Worm (Caenorhabditis elegans): Measurements from ENCODE around the gene ZC376.8.

Gene ZC376.8

ce11 chrV:14136152-14136551 is 43.9 kb upstream of the ZC376.8 start (continued):
- TF ChIP-seq hmg-1.1 (GFP tag; IDR thresholded peaks at IDR 0.05) = peak; percentile 62
- no peak for TF ChIP-seq ctbp-1 (GFP tag; IDR thresholded peaks at IDR 0.05)
- TF ChIP-seq dmd-6 (GFP tag; IDR thresholded peaks at IDR 0.05) = peak; percentile 68
- TF ChIP-seq zfp-2 (tag; optimal IDR thresholded peaks at IDR 0.05) = no peak
- peak; percentile 84 for TF ChIP-seq aha-1 (tag)
- peak; percentile 65 for TF ChIP-seq dve-1 (tag; optimal IDR thresholded peaks at IDR 0.05; ENCODE audit: insufficient read depth)
- TF ChIP-seq madf-5 (GFP tag; IDR thresholded peaks at IDR 0.05) = no peak
- TF ChIP-seq unc-62 (GFP tag; optimal IDR thresholded peaks at IDR 0.05 in 1 of 2) = peak in 1 of 2 experiments; percentile 74
- no peak for TF ChIP-seq unc-62 (tag; optimal IDR thresholded peaks at IDR 0.05)
- peak; percentile 35; the same call in 1 of the 2 replicates for TF ChIP-seq T26A8.4 (GFP tag; IDR thresholded peaks at IDR 0.05)
- TF ChIP-seq attf-4 (tag; optimal IDR thresholded peaks at IDR 0.05) = no peak
- TF ChIP-seq hlh-11 (tag; optimal IDR thresholded peaks at IDR 0.05) = peak; percentile 89
- TF ChIP-seq hlh-30 (tag; optimal IDR thresholded peaks at IDR 0.05; ENCODE audit: insufficient read depth) = peak; percentile 75
- TF ChIP-seq spr-1 (tag; optimal IDR thresholded peaks at IDR 0.05) = no peak
- no peak for TF ChIP-seq duxl-1 (tag; optimal IDR thresholded peaks at IDR 0.05; ENCODE audit: poor library complexity)
- no peak for TF ChIP-seq ceh-32 (tag; optimal IDR thresholded peaks at IDR 0.05; ENCODE audit: poor library complexity)

DNA sequence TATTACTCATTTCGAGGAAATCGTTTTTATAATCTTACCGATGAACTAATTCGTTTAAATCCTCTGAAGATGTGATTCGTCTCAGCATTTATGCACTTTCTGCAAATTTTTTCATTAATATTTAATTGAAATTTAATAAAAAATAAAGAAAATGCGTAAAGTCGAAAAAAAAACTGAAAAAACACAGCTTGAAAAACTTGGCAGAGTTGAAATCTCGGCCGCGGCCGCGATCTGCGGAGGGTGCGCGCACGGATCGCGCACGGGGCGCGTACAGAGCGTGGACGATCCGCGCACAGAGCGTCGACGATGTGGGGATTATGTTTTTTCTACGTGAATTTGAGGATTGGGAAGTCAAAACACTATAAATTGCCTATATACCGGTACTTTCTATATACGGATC is 42.3 kb upstream of the ZC376.8 start, which contains the start of gene AH10.4:
Gene AH10.4 (minus strand): TSS at position 101 of the 400 bp plus-strand sequence.
- TF ChIP-seq set-16 (GFP tag; IDR thresholded peaks at IDR 0.05) = peak; percentile 42; the same call in 1 of the 2 replicates

- TF ChIP-seq R02D3.7 (tag; optimal IDR thresholded peaks at IDR 0.05) (no peak), nhr-6 (tag; optimal IDR thresholded peaks at IDR 0.05) (peak; percentile 61), zfp-3 (GFP tag; conservative IDR thresholded peaks at IDR 0.05) (no peak), ztf-11 (tag; optimal IDR thresholded peaks at IDR 0.05) (no peak), lin-15B (tag; optimal IDR thresholded peaks at IDR 0.05) (no peak), nhr-25 (tag; optimal IDR thresholded peaks at IDR 0.05; ENCODE audit: borderline replicate concordance, insufficient read depth) (peak; percentile 10), hlh-11 (tag; optimal IDR thresholded peaks at IDR 0.05) (peak; percentile 10), aha-1 (tag) (peak; percentile 67), duxl-1 (tag; optimal IDR thresholded peaks at IDR 0.05; ENCODE audit: poor library complexity) (no peak), mep-1 (tag; optimal IDR thresholded peaks at IDR 0.05) (peak; percentile 24), zip-2 (tag; optimal IDR thresholded peaks at IDR 0.05) (no peak), mxl-3 (GFP tag; optimal IDR thresholded peaks at IDR 0.05) (no peak), ztf-7 (tag; optimal IDR thresholded peaks at IDR 0.05) (no peak)
Observed at ce11 chrV:14139252-14140100, 40.6 kb upstream of the ZC376.8 start.

- TF ChIP-seq ceh-20 (GFP tag; IDR thresholded peaks at IDR 0.05) (no peak), fkh-10 (GFP tag; optimal IDR thresholded peaks at IDR 0.05) (peak; percentile 82), dmd-6 (GFP tag; IDR thresholded peaks at IDR 0.05) (no peak), tag-97 (GFP tag; IDR thresholded peaks at IDR 0.05) (no peak), zag-1 (tag; optimal IDR thresholded peaks at IDR 0.05) (no peak), Y105C5A.15 (GFP tag; IDR thresholded peaks at IDR 0.05) (no peak), madf-5 (GFP tag; IDR thresholded peaks at IDR 0.05) (no peak), ces-1 (GFP tag; optimal IDR thresholded peaks at IDR 0.05) (peak; percentile 96), ctbp-1 (GFP tag; IDR thresholded peaks at IDR 0.05) (0 out of 2 replicates have a peak, but pooled peaks have one; percentile 8), saeg-2 (GFP tag; IDR thresholded peaks at IDR 0.05) (no peak), T20F7.1 (GFP tag; optimal IDR thresholded peaks at IDR 0.05) (no peak), ZK546.5 (tag; optimal IDR thresholded peaks at IDR 0.05) (no peak), lsy-2 (tag; optimal IDR thresholded peaks at IDR 0.05) (peak in 1 of 2 experiments; percentile 4)
Observed at ce11 chrV:14140733-14141132, 39.3 kb upstream of the ZC376.8 start.
